Worm (Caenorhabditis elegans) whole organism, L2 larva: ENCODE measurements around the gene B0403.6.

ENCODE experiments used
- F13H6.1 ChIP-seq: sonication (generic microtip); optimal IDR thresholded peaks from 2 replicates; lab custom pipeline; 2016; ENCODE audit warnings: missing genetic modification characterization, missing compliant biosample characterization
- alr-1 ChIP-seq: fragments of 150-350 bp; optimal IDR thresholded peaks from 2 replicates; lab custom pipeline; 2014; ENCODE audit warnings: missing biosample characterization, missing genetic modification characterization
- ama-1 ChIP-seq: fragments of 150-350 bp; optimal IDR thresholded peaks from 2 replicates; lab custom pipeline; 2018; ENCODE audit warnings: inconsistent platforms
- ceh-16 ChIP-seq: fragments of 150-350 bp; optimal IDR thresholded peaks from 2 replicates; lab custom pipeline; 2014; ENCODE audit warnings: missing biosample characterization, missing genetic modification characterization
- dmd-4 ChIP-seq: sonication (generic microtip); optimal IDR thresholded peaks from 2 replicates; lab custom pipeline; 2017; ENCODE audit warnings: missing biosample characterization, missing genetic modification characterization
- elt-1 ChIP-seq: fragments of 150-350 bp; optimal IDR thresholded peaks from 2 replicates; lab custom pipeline; 2014; ENCODE audit warnings: missing biosample characterization, missing genetic modification characterization
- gmeb-1 ChIP-seq: fragments of 150-350 bp; optimal IDR thresholded peaks from 2 replicates; lab custom pipeline; 2014; ENCODE audit warnings: missing biosample characterization, missing genetic modification characterization
- lsy-2 ChIP-seq, 2 experiments: fragments of 150-350 bp in 1 of 2; sonication (generic microtip) in 1 of 2; optimal IDR thresholded peaks; 2 replicates each; lab custom pipeline; 2014 to 2017; ENCODE audit warnings: missing biosample characterization in 2 of 2, missing genetic modification characterization in 2 of 2
- mdl-1 ChIP-seq, 2 experiments: fragments of 150-350 bp in 1 of 2; sonication (generic microtip) in 1 of 2; optimal IDR thresholded peaks; 2 replicates each; lab custom pipeline; 2017; ENCODE audit warnings: missing biosample characterization in 2 of 2, missing genetic modification characterization in 2 of 2
- skn-1 ChIP-seq: sonication (generic microtip); optimal IDR thresholded peaks from 2 replicates; lab custom pipeline; 2017; ENCODE audit warnings: missing biosample characterization, missing genetic modification characterization
- snpc-4 ChIP-seq: fragments of 150-350 bp; optimal IDR thresholded peaks from 2 replicates; lab custom pipeline; 2014; ENCODE audit warnings: missing biosample characterization, missing genetic modification characterization
- zag-1 ChIP-seq: fragments of 150-350 bp; optimal IDR thresholded peaks from 2 replicates; lab custom pipeline; 2014; ENCODE audit warnings: missing biosample characterization, missing genetic modification characterization
- ztf-11 ChIP-seq: sonication (generic microtip); optimal IDR thresholded peaks from 2 replicates; lab custom pipeline; 2017; ENCODE audit warnings: missing biosample characterization, missing genetic modification characterization

ce11 chrX:7085912-7086311 lies 10.8 kb upstream of the B0403.6 start, which contains the start of gene C36B7.4:
- no peak for TF ChIP-seq elt-1
- no peak for TF ChIP-seq skn-1 (tag; lab: Kevin White, UChicago)
- TF ChIP-seq dmd-4 (tag; lab: Kevin White, UChicago) = no peak
- no peak for TF ChIP-seq lsy-2 (tag; optimal IDR thresholded peaks at IDR 0.05; lab: Kevin White, UChicago)
- no peak for TF ChIP-seq alr-1 (tag; lab: Kevin White, UChicago)
- no peak for TF ChIP-seq ceh-16 (tag; lab: Kevin White, UChicago)
- TF ChIP-seq ztf-11 = no peak
- no peak for TF ChIP-seq zag-1 (tag; lab: Kevin White, UChicago)
- no peak for TF ChIP-seq mdl-1 (tag; optimal IDR thresholded peaks at IDR 0.05; lab: Kevin White, UChicago)
- no peak for TF ChIP-seq F13H6.1 (tag; lab: Kevin White, UChicago)
- TF ChIP-seq snpc-4 (tag; lab: Kevin White, UChicago) = no peak
- TF ChIP-seq ama-1 = no peak
- TF ChIP-seq gmeb-1 = no peak
